ENCODE assay signal across 4 worm cellular contexts in genomic region chrX:943698-944097, ce11.
TF ChIP-seq lines count a peak whose summit lies in the region.

No protein-coding gene starts in this region.

TF ChIP-seq in whole organism, L4 larva, 104 proteins besides CTCF, POLR2A, EP300 and RAD21:
- peak; percentile 32; the same call in 1 of the 2 replicates for TF ChIP-seq lim-7 (GFP tag; IDR thresholded peaks at IDR 0.05; lab: Robert Waterston, UW)
- peak; percentile 78; the same call in 1 of the 2 replicates for TF ChIP-seq F44E2.7 (GFP tag; IDR thresholded peaks at IDR 0.05; lab: Robert Waterston, UW)
- 0 out of 2 replicates have a peak, but pooled peaks have one; percentile 42 for TF ChIP-seq tra-1 (GFP tag; IDR thresholded peaks at IDR 0.05; lab: Robert Waterston, UW)
- peak; percentile 44; the same call in 1 of the 2 replicates for TF ChIP-seq set-16 (GFP tag; IDR thresholded peaks at IDR 0.05; lab: Robert Waterston, UW)
- TF ChIP-seq dmd-8 (GFP tag; IDR thresholded peaks at IDR 0.05; lab: Robert Waterston, UW), result peak; percentile 58; the same call in 1 of the 2 replicates

TF ChIP-seq in whole organism, early embryonic, 17 proteins besides CTCF, POLR2A, EP300 and RAD21:
- peak; percentile 47; the same call in 1 of the 2 replicates for TF ChIP-seq pes-1 (GFP tag; IDR thresholded peaks at IDR 0.05; lab: Robert Waterston, UW)
- 0 out of 2 replicates have a peak, but pooled peaks have one; percentile 39 for TF ChIP-seq flt-1 (GFP tag; IDR thresholded peaks at IDR 0.05; lab: Robert Waterston, UW)

TF ChIP-seq in whole organism, midembryonic, 9 proteins besides CTCF, POLR2A, EP300 and RAD21:
- TF ChIP-seq tab-1 (GFP tag; IDR thresholded peaks at IDR 0.05; lab: Robert Waterston, UW) (0 out of 2 replicates have a peak, but pooled peaks have one; percentile 18), flt-1 (GFP tag; IDR thresholded peaks at IDR 0.05; lab: Robert Waterston, UW) (peak; percentile 17; the same call in 1 of the 2 replicates)
TF ChIP-seq in whole organism, midembryonic: peak in this region for 2; not testable (repeated sequence) for 7.

TF ChIP-seq in whole organism, young adult, 124 proteins besides CTCF, POLR2A, EP300 and RAD21:
- 0 out of 2 replicates have a peak, but pooled peaks have one; percentile 48 for TF ChIP-seq Y56A3A.18 (GFP tag; IDR thresholded peaks at IDR 0.05; lab: Robert Waterston, UW)
- TF ChIP-seq ceh-58 (GFP tag; IDR thresholded peaks at IDR 0.05; lab: Robert Waterston, UW), result 0 out of 2 replicates have a peak, but pooled peaks have one; percentile 34
- TF ChIP-seq hsf-1 (GFP tag; IDR thresholded peaks at IDR 0.05; lab: Robert Waterston, UW), result peak; percentile 53; the same call in 1 of the 2 replicates
- TF ChIP-seq D2030.7 (GFP tag; IDR thresholded peaks at IDR 0.05; lab: Robert Waterston, UW), result 0 out of 2 replicates have a peak, but pooled peaks have one; percentile 8
- peak; percentile 57; the same call in 1 of the 2 replicates for TF ChIP-seq nfyb-1 (GFP tag; IDR thresholded peaks at IDR 0.05; lab: Robert Waterston, UW)
- peak; percentile 40; the same call in 1 of the 2 replicates for TF ChIP-seq F33H1.4 (GFP tag; IDR thresholded peaks at IDR 0.05; lab: Robert Waterston, UW)
- 0 out of 2 replicates have a peak, but pooled peaks have one; percentile 46 for TF ChIP-seq Y95B8A.8 (GFP tag; IDR thresholded peaks at IDR 0.05; lab: Robert Waterston, UW)
- peak; percentile 83; the same call in 1 of the 2 replicates for TF ChIP-seq madf-3 (GFP tag; IDR thresholded peaks at IDR 0.05; lab: Robert Waterston, UW)
TF ChIP-seq in whole organism, young adult: peak in this region for 8; not testable (repeated sequence) for 116.
